Worm (Caenorhabditis elegans): Measurements from ENCODE around the gene C12D8.9.

The C12D8.9 gene

ce11 chrV:10245615-10246014 is 2.6 kb upstream of the C12D8.9 start:
- no peak for TF ChIP-seq ces-1 (GFP tag; optimal IDR thresholded peaks at IDR 0.05)
- TF ChIP-seq mep-1 (tag; optimal IDR thresholded peaks at IDR 0.05), result no peak
- no peak for TF ChIP-seq lin-13 (tag; optimal IDR thresholded peaks at IDR 0.05)
- no peak for TF ChIP-seq bed-3 (GFP tag; optimal IDR thresholded peaks at IDR 0.05)
- TF ChIP-seq mls-2 (tag; optimal IDR thresholded peaks at IDR 0.05), result no peak
- TF ChIP-seq flh-1 (GFP tag; optimal IDR thresholded peaks at IDR 0.05), result no peak
- no peak for TF ChIP-seq nhr-12 (tag; optimal IDR thresholded peaks at IDR 0.05)
- TF ChIP-seq nhr-28 (tag; optimal IDR thresholded peaks at IDR 0.05), result no peak
- TF ChIP-seq sem-2 (GFP tag; optimal IDR thresholded peaks at IDR 0.05), result no peak
- no peak for TF ChIP-seq M03D4.4 (tag; optimal IDR thresholded peaks at IDR 0.05)
- TF ChIP-seq drap-1 (GFP tag; optimal IDR thresholded peaks at IDR 0.05), result no peak
- no peak for TF ChIP-seq unc-120 (tag; optimal IDR thresholded peaks at IDR 0.05; ENCODE audit: poor library complexity, severe bottlenecking)
- TF ChIP-seq zip-8 (tag; optimal IDR thresholded peaks at IDR 0.05), result no peak
- no peak for TF ChIP-seq nhr-2 (tag; optimal IDR thresholded peaks at IDR 0.05)

ce11 chrV:10244018-10244720 is 1.2 kb upstream of the C12D8.9 start:
- TF ChIP-seq nhr-28 (tag; optimal IDR thresholded peaks at IDR 0.05), result no peak
- peak; percentile 54 for TF ChIP-seq elt-1 (tag; optimal IDR thresholded peaks at IDR 0.05; ENCODE audit: borderline replicate concordance, insufficient read depth)

DNA sequence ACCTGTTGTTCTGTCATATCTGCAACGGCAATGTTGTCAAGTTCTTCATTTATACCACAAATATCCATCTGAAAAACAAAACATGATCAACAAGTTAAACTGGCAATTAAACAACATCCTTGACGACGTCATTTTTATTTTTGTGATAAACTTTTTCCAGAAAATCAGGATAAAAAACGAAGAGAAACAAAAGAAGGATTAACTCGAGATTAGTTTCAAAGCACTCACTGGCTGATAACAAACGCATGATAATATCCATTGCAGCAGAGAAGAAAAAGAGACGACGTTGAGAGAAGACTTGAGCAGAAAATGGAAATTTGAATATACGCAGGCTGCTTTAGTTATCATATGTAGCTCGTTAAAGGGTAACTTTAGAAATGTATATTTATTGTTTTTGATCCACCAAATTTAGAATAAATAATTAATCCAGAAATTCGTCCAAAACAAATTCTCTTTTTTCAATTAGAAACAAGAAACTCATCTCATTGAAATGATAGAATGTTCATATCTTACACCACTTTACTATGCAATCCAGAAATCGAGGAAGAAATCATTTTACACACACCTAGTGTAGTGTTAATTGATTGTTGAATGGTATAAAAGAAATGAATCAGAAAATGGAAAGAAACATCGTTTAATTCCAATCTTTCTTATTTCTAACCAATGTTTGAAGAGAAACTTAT is 1.7 kb downstream of the C12D8.9 start, which contains the start of the genes C12D8.21 and col-148:
TSS of gene C12D8.21 (minus strand) at position 68 of the 683 bp plus-strand sequence.
TSS of gene col-148 (plus strand) at position 633 of the 683 bp plus-strand sequence.
- no peak for TF ChIP-seq ztf-11 (tag; optimal IDR thresholded peaks at IDR 0.05)

DNA sequence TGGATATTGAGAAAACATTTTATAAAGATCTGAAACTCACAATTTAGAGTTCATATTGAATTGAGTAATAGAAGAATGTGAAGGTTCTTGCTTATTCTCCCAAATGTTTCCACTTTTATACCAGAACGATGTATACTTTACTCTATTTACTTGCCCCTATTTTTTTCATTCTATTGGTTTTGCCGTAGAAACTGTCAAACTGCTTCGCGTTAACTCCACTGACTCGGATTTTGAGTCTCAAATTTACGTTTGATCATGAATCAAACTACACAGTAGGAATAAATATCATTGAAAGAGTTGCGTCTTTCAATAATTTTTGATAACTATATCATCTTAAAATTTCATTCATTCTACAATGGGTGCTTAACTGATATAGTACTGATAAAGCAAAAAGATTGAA is 3.1 kb downstream of the C12D8.9 start, which contains the start of gene fipr-8:
TSS of gene fipr-8 (minus strand) at position 101 of the 400 bp plus-strand sequence.
- TF ChIP-seq ceh-43 (GFP tag; optimal IDR thresholded peaks at IDR 0.05) (no peak), elt-1 (tag; optimal IDR thresholded peaks at IDR 0.05; ENCODE audit: borderline replicate concordance, insufficient read depth) (no peak), nhr-76 (tag; optimal IDR thresholded peaks at IDR 0.05) (no peak), unc-39 (tag; optimal IDR thresholded peaks at IDR 0.05) (no peak), mep-1 (tag; optimal IDR thresholded peaks at IDR 0.05) (no peak)

- TF ChIP-seq mab-5 (tag; optimal IDR thresholded peaks at IDR 0.05) (no peak), lsy-2 (tag; optimal IDR thresholded peaks at IDR 0.05) (peak; percentile 31), ces-1 (GFP tag; optimal IDR thresholded peaks at IDR 0.05) (peak; percentile 7), lin-13 (tag; optimal IDR thresholded peaks at IDR 0.05) (peak; percentile 2), sptf-1 (tag; optimal IDR thresholded peaks at IDR 0.05) (peak; percentile 46), mep-1 (tag; optimal IDR thresholded peaks at IDR 0.05) (peak; percentile 42), zip-8 (tag; optimal IDR thresholded peaks at IDR 0.05) (no peak), pha-4 (tag; optimal IDR thresholded peaks at IDR 0.05) (peak; percentile 8)
Observed at ce11 chrV:10238665-10239064, 4.3 kb downstream of the C12D8.9 start, which contains the start of gene fubl-1. fubl-1 (minus strand) TSS chrV:10238866.

DNA sequence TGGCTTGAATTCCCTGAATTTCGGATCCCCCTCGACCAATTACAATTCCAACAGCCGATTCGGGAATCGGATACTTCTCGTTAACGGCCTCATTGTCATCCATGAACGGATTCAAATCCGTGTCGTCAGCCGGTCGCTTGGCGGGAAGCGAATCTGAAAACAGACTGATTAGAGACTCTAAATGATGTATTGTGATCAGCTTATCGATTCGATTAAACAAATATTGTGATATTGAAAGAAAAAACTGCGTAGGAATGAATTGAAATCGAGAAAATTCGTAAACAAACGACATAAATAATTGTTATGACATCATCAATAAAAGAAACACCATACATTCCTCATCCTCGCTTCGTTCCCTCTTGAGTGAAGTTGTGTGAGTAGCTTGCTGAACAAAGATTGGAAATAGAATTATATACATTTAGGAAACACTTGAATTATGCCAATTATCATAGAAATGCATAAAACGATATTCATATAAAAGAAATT is 5.0 kb downstream of the C12D8.9 start:
- no peak for TF ChIP-seq ceh-39 (tag; optimal IDR thresholded peaks at IDR 0.05)
- no peak for TF ChIP-seq ceh-83 (GFP tag; optimal IDR thresholded peaks at IDR 0.05)
- TF ChIP-seq nhr-12 (tag; optimal IDR thresholded peaks at IDR 0.05), result no peak
- TF ChIP-seq mab-5 (tag; optimal IDR thresholded peaks at IDR 0.05), result no peak
- no peak for TF ChIP-seq M03D4.4 (tag; optimal IDR thresholded peaks at IDR 0.05)
- TF ChIP-seq bed-3 (GFP tag; optimal IDR thresholded peaks at IDR 0.05), result no peak
- TF ChIP-seq tbx-8 (GFP tag; optimal IDR thresholded peaks at IDR 0.05), result no peak
- no peak for TF ChIP-seq nhr-2 (tag; optimal IDR thresholded peaks at IDR 0.05)

Data from whole organism, mixed stage, embryonic.